Worm (Caenorhabditis elegans) whole organism, late embryonic: Measurements from ENCODE around the gene srxa-19.
A peak's percentile ranks its signal among the peaks of the same experiment; 100 is the strongest.

ENCODE experiments used
- C08G9.2 ChIP-seq: sonication (generic microtip); optimal IDR thresholded peaks from 2 replicates; lab custom pipeline; 2016; ENCODE audit warnings: mild to moderate bottlenecking, missing genetic modification characterization, moderate library complexity, missing compliant biosample characterization
- C38D4.7 ChIP-seq: fragments of 200-800 bp; sonication (Bioruptor generic); optimal IDR thresholded peaks from 2 replicates; lab custom pipeline; 2018; ENCODE audit warnings: mild to moderate bottlenecking, missing genetic modification characterization, moderate library complexity, missing compliant biosample characterization
- F13H6.1 ChIP-seq: sonication (generic microtip); optimal IDR thresholded peaks from 2 replicates; lab custom pipeline; 2016; ENCODE audit warnings: missing genetic modification characterization, missing compliant biosample characterization
- T23F11.4 ChIP-seq: fragments of 200-800 bp; sonication (Bioruptor generic); optimal IDR thresholded peaks from 2 replicates; lab custom pipeline; 2018; ENCODE audit warnings: mild to moderate bottlenecking, missing genetic modification characterization, missing compliant biosample characterization
- Y22D7AL.16 ChIP-seq: sonication (generic microtip); optimal IDR thresholded peaks from 2 replicates; lab custom pipeline; 2016; ENCODE audit warnings: missing genetic modification characterization, missing compliant biosample characterization
- ahr-1 ChIP-seq: sonication (generic microtip); optimal IDR thresholded peaks from 2 replicates; lab custom pipeline; 2016; ENCODE audit warnings: missing genetic modification characterization, missing compliant biosample characterization
- ama-1 ChIP-seq: fragments of 150-350 bp; optimal IDR thresholded peaks from 2 replicates; lab custom pipeline; 2014
- ceh-18 ChIP-seq: sonication (generic microtip); optimal IDR thresholded peaks from 2 replicates; lab custom pipeline; 2016; ENCODE audit warnings: missing genetic modification characterization, missing compliant biosample characterization
- ceh-22 ChIP-seq: sonication (generic microtip); optimal IDR thresholded peaks from 2 replicates; lab custom pipeline; 2017; ENCODE audit warnings: missing biosample characterization, missing genetic modification characterization
- ceh-24 ChIP-seq: sonication (generic microtip); optimal IDR thresholded peaks from 2 replicates; lab custom pipeline; 2016; ENCODE audit warnings: mild to moderate bottlenecking, missing genetic modification characterization, missing compliant biosample characterization
- ceh-31 ChIP-seq: sonication (generic microtip); optimal IDR thresholded peaks from 2 replicates; lab custom pipeline; 2016; ENCODE audit warnings: missing genetic modification characterization, missing compliant biosample characterization
- ceh-34 ChIP-seq: sonication (generic microtip); optimal IDR thresholded peaks from 2 replicates; lab custom pipeline; 2016; ENCODE audit warnings: mild to moderate bottlenecking, missing genetic modification characterization, missing compliant biosample characterization
- ceh-48 ChIP-seq: sonication (generic microtip); optimal IDR thresholded peaks from 2 replicates; lab custom pipeline; 2016; ENCODE audit warnings: missing genetic modification characterization, inconsistent platforms, missing compliant biosample characterization
- dmd-4 ChIP-seq: sonication (generic microtip); optimal IDR thresholded peaks from 2 replicates; lab custom pipeline; 2016; ENCODE audit warnings: borderline replicate concordance, missing genetic modification characterization, missing compliant biosample characterization
- dve-1 ChIP-seq: sonication (generic microtip); optimal IDR thresholded peaks from 2 replicates; lab custom pipeline; 2017; ENCODE audit warnings: antibody characterized with exemption, mild to moderate bottlenecking, missing genetic modification characterization, missing compliant biosample characterization
- elt-2 ChIP-seq: sonication (generic microtip); optimal IDR thresholded peaks from 2 replicates; lab custom pipeline; 2016; ENCODE audit warnings: missing genetic modification reagents, missing genetic modification characterization, missing compliant biosample characterization
- elt-4 ChIP-seq: sonication (generic microtip); optimal IDR thresholded peaks from 2 replicates; lab custom pipeline; 2016; ENCODE audit warnings: missing genetic modification characterization, missing compliant biosample characterization
- ets-4 ChIP-seq: sonication (generic microtip); optimal IDR thresholded peaks from 2 replicates; lab custom pipeline; 2016; ENCODE audit warnings: missing genetic modification characterization, missing compliant biosample characterization
- eyg-1 ChIP-seq: sonication (generic microtip); optimal IDR thresholded peaks from 2 replicates; lab custom pipeline; 2016; ENCODE audit warnings: missing genotype, missing genetic modification characterization, missing compliant biosample characterization
- fax-1 ChIP-seq: sonication (generic microtip); optimal IDR thresholded peaks from 2 replicates; lab custom pipeline; 2016; ENCODE audit warnings: missing genotype, missing genetic modification characterization, missing compliant biosample characterization
- gmeb-2 ChIP-seq: sonication (generic microtip); optimal IDR thresholded peaks from 2 replicates; lab custom pipeline; 2016; ENCODE audit warnings: missing genetic modification characterization, inconsistent platforms, missing compliant biosample characterization
- hlh-15 ChIP-seq: sonication (generic microtip); optimal IDR thresholded peaks from 2 replicates; lab custom pipeline; 2016; ENCODE audit warnings: missing genetic modification characterization, missing compliant biosample characterization
- hlh-6 ChIP-seq: sonication (generic microtip); optimal IDR thresholded peaks from 2 replicates; lab custom pipeline; 2016; ENCODE audit warnings: missing genotype, missing genetic modification characterization, missing compliant biosample characterization
- lim-6 ChIP-seq: sonication (generic microtip); optimal IDR thresholded peaks from 2 replicates; lab custom pipeline; 2016; ENCODE audit warnings: missing genetic modification characterization, missing compliant biosample characterization
- lin-11 ChIP-seq: fragments of 200-800 bp; sonication (Bioruptor generic); optimal IDR thresholded peaks from 2 replicates; lab custom pipeline; 2018; ENCODE audit warnings: mild to moderate bottlenecking, missing genetic modification characterization, missing compliant biosample characterization
- nfya-1 ChIP-seq: sonication (generic microtip); optimal IDR thresholded peaks from 2 replicates; lab custom pipeline; 2017; ENCODE audit warnings: missing genetic modification characterization, mild to moderate bottlenecking, missing compliant biosample characterization, antibody characterized with exemption, moderate library complexity
- nhr-232 ChIP-seq: sonication (generic microtip); optimal IDR thresholded peaks from 2 replicates; lab custom pipeline; 2016; ENCODE audit warnings: missing genetic modification characterization, missing compliant biosample characterization
- npax-4 ChIP-seq: sonication (generic microtip); optimal IDR thresholded peaks from 2 replicates; lab custom pipeline; 2016; ENCODE audit warnings: missing genetic modification characterization, missing compliant biosample characterization
- odd-2 ChIP-seq: sonication (generic microtip); optimal IDR thresholded peaks from 2 replicates; lab custom pipeline; 2017; ENCODE audit warnings: antibody characterized with exemption, mild to moderate bottlenecking, missing genetic modification characterization, missing compliant biosample characterization
- pat-9 ChIP-seq: fragments of 200-800 bp; sonication (Bioruptor generic); optimal IDR thresholded peaks from 2 replicates; lab custom pipeline; 2018; ENCODE audit warnings: mild to moderate bottlenecking, missing genetic modification characterization, moderate library complexity, missing compliant biosample characterization
- pha-4 ChIP-seq: fragments of 150-350 bp; optimal IDR thresholded peaks from 2 replicates; lab custom pipeline; 2018; ENCODE audit warnings: missing biosample characterization, missing genetic modification reagents, missing genetic modification characterization
- pqm-1 ChIP-seq: sonication (generic microtip); optimal IDR thresholded peaks from 2 replicates; lab custom pipeline; 2016; ENCODE audit warnings: missing genetic modification characterization, missing compliant biosample characterization
- pros-1 ChIP-seq: fragments of 150-350 bp; optimal IDR thresholded peaks from 2 replicates; lab custom pipeline; 2014; ENCODE audit warnings: missing biosample characterization, missing genetic modification reagents, missing genetic modification characterization
- ref-2 ChIP-seq: sonication (generic microtip); optimal IDR thresholded peaks from 2 replicates; lab custom pipeline; 2016; ENCODE audit warnings: missing genetic modification characterization, missing compliant biosample characterization
- rnt-1 ChIP-seq: sonication (generic microtip); optimal IDR thresholded peaks from 2 replicates; lab custom pipeline; 2016; ENCODE audit warnings: missing genetic modification characterization, missing compliant biosample characterization
- sox-2 ChIP-seq: fragments of 200-800 bp; sonication (Bioruptor generic); IDR thresholded peaks from 2 replicates; pipeline ENCODE4 v1.3.6; 2022; ENCODE audit warnings: missing genetic modification reagents, missing genetic modification characterization, missing compliant biosample characterization
- sox-4 ChIP-seq: sonication (generic microtip); optimal IDR thresholded peaks from 2 replicates; lab custom pipeline; 2017; ENCODE audit warnings: mild to moderate bottlenecking, missing genetic modification characterization, inconsistent platforms, missing compliant biosample characterization
- tbx-2 ChIP-seq: sonication (generic microtip); optimal IDR thresholded peaks from 2 replicates; lab custom pipeline; 2016; ENCODE audit warnings: missing genetic modification characterization, missing compliant biosample characterization
- tbx-7 ChIP-seq: sonication (generic microtip); optimal IDR thresholded peaks from 2 replicates; lab custom pipeline; 2016; ENCODE audit warnings: missing genotype, missing genetic modification characterization, missing compliant biosample characterization
- unc-3 ChIP-seq, 2 experiments: fragments of 200-800 bp in 1 of 2; sonication (Bioruptor generic) in 1 of 2; sonication (generic microtip) in 1 of 2; conservative IDR thresholded peaks in 1 of 2; optimal IDR thresholded peaks in 1 of 2; 2 replicates each; pipeline versions ENCODE4 v1.3.6 to Lab custom; 2016 to 2022; ENCODE audit warnings: missing compliant biosample characterization in 2 of 2, missing genetic modification characterization in 2 of 2, missing genetic modification reagents in 1 of 2
- unc-42 ChIP-seq: sonication (generic microtip); optimal IDR thresholded peaks from 2 replicates; lab custom pipeline; 2016; ENCODE audit warnings: missing genotype, missing genetic modification characterization, missing compliant biosample characterization
- unc-55 ChIP-seq: sonication (generic microtip); optimal IDR thresholded peaks from 2 replicates; lab custom pipeline; 2017; ENCODE audit warnings: missing biosample characterization, missing genetic modification reagents, missing genetic modification characterization
- zip-5 ChIP-seq: sonication (generic microtip); optimal IDR thresholded peaks from 2 replicates; lab custom pipeline; 2016; ENCODE audit warnings: missing genetic modification characterization, missing compliant biosample characterization

srxa-19 gene

ce11 chrV:10101916-10102315 lies 20.7 kb downstream of the srxa-19 start, which contains the start of gene C08B6.14:
C08B6.14 (minus strand) TSS chrV:10102016.
- no peak for TF ChIP-seq tbx-7
- no peak for TF ChIP-seq zip-5 (tag; lab: Kevin White, UChicago)

- no peak for TF ChIP-seq Y22D7AL.16 (tag; lab: Kevin White, UChicago)
- TF ChIP-seq npax-4 (tag; lab: Kevin White, UChicago), result no peak
- no peak for TF ChIP-seq ama-1 (lab: Kevin White, UChicago)
These were observed 24.1 kb downstream of the srxa-19 start, which contains the start of gene ugt-47 for ce11 chrV:10098429-10098828. ugt-47 (minus strand) TSS chrV:10098597.

ce11 chrV:10096932-10097331 lies 25.6 kb downstream of the srxa-19 start:
- TF ChIP-seq elt-2 (tag; lab: Kevin White, UChicago) (peak; percentile 17), hlh-15 (tag; lab: Kevin White, UChicago) (no peak)
- TF ChIP-seq, all 69 proteins: peak for 1

- TF ChIP-seq nhr-232, result no peak
- no peak for TF ChIP-seq sox-4 (tag; lab: Kevin White, UChicago)
- no peak for TF ChIP-seq npax-4 (tag; lab: Kevin White, UChicago)
- no peak for TF ChIP-seq sox-2 (GFP tag; lab: Robert Waterston, UW)
- TF ChIP-seq nfya-1, result no peak
- TF ChIP-seq ref-2, result no peak
- TF ChIP-seq fax-1 (tag; lab: Kevin White, UChicago), result no peak
- TF ChIP-seq pat-9 (tag; lab: Kevin White, UChicago), result no peak
- no peak for TF ChIP-seq unc-3 (GFP tag; conservative IDR thresholded peaks at IDR 0.05; lab: Robert Waterston, UW)
- no peak for TF ChIP-seq unc-3 (tag; optimal IDR thresholded peaks at IDR 0.05; lab: Kevin White, UChicago)
- TF ChIP-seq T23F11.4, result no peak
- no peak for TF ChIP-seq unc-55
- TF ChIP-seq C08G9.2, result no peak
- TF ChIP-seq gmeb-2, result no peak
- no peak for TF ChIP-seq Y22D7AL.16 (tag; lab: Kevin White, UChicago)
- TF ChIP-seq eyg-1 (tag; lab: Kevin White, UChicago), result no peak
- no peak for TF ChIP-seq ceh-24
- TF ChIP-seq tbx-7, result no peak
These were observed 28.2 kb downstream of the srxa-19 start, which contains the start of gene srd-49 for ce11 chrV:10094374-10094773. srd-49 (plus strand) TSS chrV:10094674.

- TF ChIP-seq ceh-22 (tag; lab: Kevin White, UChicago) (no peak), unc-42 (tag; lab: Kevin White, UChicago) (no peak), tbx-2 (tag; lab: Kevin White, UChicago) (no peak), lim-6 (no peak), hlh-6 (tag; lab: Kevin White, UChicago) (no peak), dve-1 (tag; lab: Kevin White, UChicago) (no peak), ceh-24 (no peak), sox-4 (tag; lab: Kevin White, UChicago) (no peak), unc-55 (no peak), odd-2 (tag; lab: Kevin White, UChicago) (no peak), Y22D7AL.16 (tag; lab: Kevin White, UChicago) (no peak)
These were observed 31.4 kb downstream of the srxa-19 start, which contains the start of gene R04B5.11 for ce11 chrV:10091152-10091551. R04B5.11 (minus strand) TSS chrV:10091252.

ce11 chrV:10090461-10090860 lies 32.1 kb downstream of the srxa-19 start, which contains the start of gene R04B5.7:
R04B5.7 (minus strand) TSS chrV:10090561.
- TF ChIP-seq pha-4 (tag; lab: Kevin White, UChicago) (no peak), pros-1 (no peak), sox-2 (GFP tag; lab: Robert Waterston, UW) (no peak), C38D4.7 (GFP tag; lab: Kevin White, UChicago) (no peak), ceh-18 (tag; lab: Kevin White, UChicago) (no peak), rnt-1 (tag; lab: Kevin White, UChicago) (no peak), unc-42 (tag; lab: Kevin White, UChicago) (no peak), ets-4 (tag; lab: Kevin White, UChicago) (no peak), ceh-31 (tag; lab: Kevin White, UChicago) (no peak), elt-4 (tag; lab: Kevin White, UChicago) (no peak), lin-11 (tag; lab: Kevin White, UChicago) (no peak), ceh-48 (tag; lab: Kevin White, UChicago) (no peak), npax-4 (tag; lab: Kevin White, UChicago) (no peak), ceh-34 (no peak), ahr-1 (tag; lab: Kevin White, UChicago) (no peak), dve-1 (tag; lab: Kevin White, UChicago) (no peak), dmd-4 (no peak), F13H6.1 (tag; lab: Kevin White, UChicago) (no peak), zip-5 (tag; lab: Kevin White, UChicago) (no peak), pqm-1 (tag; lab: Kevin White, UChicago) (no peak)
